Fruit fly (Drosophila melanogaster) whole organism, larva: ENCODE measurements around the gene Dlic.

Source experiments
- noc ChIP-seq: fragments of 200-800 bp; sonication (Bioruptor generic); optimal IDR thresholded peaks from 3 replicates; lab custom pipeline; 2019; ENCODE audit warnings: missing biosample characterization, mild to moderate bottlenecking, missing genetic modification characterization, moderate library complexity

The Dlic gene

dm6 chrX:11182631-11183030 lies 28.4 kb downstream of the Dlic start, which contains the start of gene CG15200:
TSS of gene CG15200 (plus strand) at chrX:11182931.
- no peak for TF ChIP-seq noc (tag; lab: Kevin White, UChicago)

- no peak for TF ChIP-seq noc (tag; lab: Kevin White, UChicago)
Observed at dm6 chrX:11201948-11202347, 47.7 kb downstream of the Dlic start, which contains the start of gene CG11106. TSS of gene CG11106 (plus strand) at chrX:11202248.

- TF ChIP-seq noc (tag; lab: Kevin White, UChicago): no peak
Observed at dm6 chrX:11203104-11203503, 48.9 kb downstream of the Dlic start.
